Fruit fly (Drosophila melanogaster) whole organism, embryonic: ENCODE data around the gene Or74a.

Source experiments
- Ada2b ChIP-seq: fragments of 200-800 bp; sonication (Bioruptor generic); IDR thresholded peaks from 2 replicates; pipeline ENCODE4 v1.3.6; 2022; ENCODE audit warnings: missing biosample characterization, missing genetic modification characterization
- CG10565 ChIP-seq: fragments of 200-800 bp; sonication (Bioruptor generic); optimal IDR thresholded peaks from 3 replicates; lab custom pipeline; 2016; ENCODE audit warnings: missing biosample characterization, mild to moderate bottlenecking, missing genetic modification characterization
- CG10654 ChIP-seq: fragments of 200-800 bp; sonication (Bioruptor generic); optimal IDR thresholded peaks from 2 replicates; lab custom pipeline; 2016; ENCODE audit warnings: missing biosample characterization, missing genetic modification characterization
- CG14965 ChIP-seq: fragments of 200-800 bp; sonication (Bioruptor generic); optimal IDR thresholded peaks from 2 replicates; lab custom pipeline; 2016; ENCODE audit warnings: missing biosample characterization, missing genetic modification characterization, borderline replicate concordance
- CG15073 ChIP-seq: fragments of 200-800 bp; sonication (Bioruptor generic); optimal IDR thresholded peaks from 2 replicates; lab custom pipeline; 2016; ENCODE audit warnings: missing biosample characterization, missing genetic modification characterization
- CG16779 ChIP-seq: fragments of 200-800 bp; sonication (Bioruptor generic); IDR thresholded peaks from 2 replicates; pipeline ENCODE4 v1.3.6; 2022; ENCODE audit warnings: missing biosample characterization, missing genetic modification characterization
- CG17186 ChIP-seq: fragments of 200-800 bp; sonication (Bioruptor generic); optimal IDR thresholded peaks from 3 replicates; lab custom pipeline; 2017; ENCODE audit warnings: missing biosample characterization, missing genetic modification reagents, missing genetic modification characterization
- CG2202 ChIP-seq: fragments of 200-800 bp; sonication (Bioruptor generic); optimal IDR thresholded peaks from 2 replicates; lab custom pipeline; 2018; ENCODE audit warnings: missing biosample characterization, mild to moderate bottlenecking, missing genetic modification characterization
- CG31365 ChIP-seq: fragments of 200-800 bp; sonication (Bioruptor generic); optimal IDR thresholded peaks from 2 replicates; lab custom pipeline; 2018; ENCODE audit warnings: missing biosample characterization, mild to moderate bottlenecking, missing genetic modification characterization
- CG4328 ChIP-seq: fragments of 200-800 bp; sonication (Bioruptor generic); optimal IDR thresholded peaks from 3 replicates; lab custom pipeline; 2017; ENCODE audit warnings: missing biosample characterization, missing genetic modification reagents, missing genetic modification characterization
- CG6854 ChIP-seq: fragments of 200-800 bp; sonication (Bioruptor generic); optimal IDR thresholded peaks from 3 replicates; lab custom pipeline; 2017; ENCODE audit warnings: missing biosample characterization, mild to moderate bottlenecking, missing genetic modification characterization
- CG8478 ChIP-seq: fragments of >200 bp; optimal IDR thresholded peaks from 2 replicates; lab custom pipeline; 2018
- CG8765 ChIP-seq: fragments of 200-800 bp; sonication (Bioruptor generic); IDR thresholded peaks from 2 replicates; pipeline ENCODE4 v1.3.6; 2022; ENCODE audit warnings: missing biosample characterization, missing genetic modification characterization
- CG9932 ChIP-seq: fragments of 200-800 bp; sonication (Bioruptor generic); IDR thresholded peaks from 2 replicates; pipeline ENCODE4 v1.3.6; 2022; ENCODE audit warnings: missing biosample characterization, missing genetic modification characterization
- Dad ChIP-seq: fragments of 200-800 bp; sonication (Bioruptor generic); optimal IDR thresholded peaks from 3 replicates; lab custom pipeline; 2016; ENCODE audit warnings: missing biosample characterization, missing genetic modification characterization
- Deaf1 ChIP-seq: fragments of 200-800 bp; optimal IDR thresholded peaks from 3 replicates; lab custom pipeline; 2019; ENCODE audit warnings: missing biosample characterization, mild to moderate bottlenecking, missing genetic modification characterization, moderate library complexity
- Ets65A ChIP-seq: fragments of 200-800 bp; sonication (Bioruptor generic); peaks from one replicate; lab custom pipeline; 2016; ENCODE audit warnings: missing biosample characterization, missing genetic modification characterization
- GATAe ChIP-seq: fragments of 200-800 bp; sonication (Bioruptor generic); conservative IDR thresholded peaks from 2 replicates; pipeline ENCODE4 v1.3.6; 2022; ENCODE audit warnings: missing biosample characterization, missing genetic modification characterization
- MTF-1 ChIP-seq: fragments of 200-800 bp; sonication (Bioruptor generic); optimal IDR thresholded peaks from 2 replicates; lab custom pipeline; 2018; ENCODE audit warnings: missing biosample characterization, mild to moderate bottlenecking, missing genetic modification characterization, borderline replicate concordance
- Med ChIP-seq: fragments of 200-800 bp; sonication (Bioruptor generic); peaks from one replicate; lab custom pipeline; 2016; ENCODE audit warnings: missing biosample characterization, missing genetic modification characterization, mild to moderate bottlenecking, inconsistent platforms, moderate library complexity
- Mrtf ChIP-seq: fragments of 200-800 bp; sonication (Bioruptor generic); IDR thresholded peaks from 3 replicates; pipeline ENCODE4 v1.3.6; 2022; ENCODE audit warnings: missing biosample characterization, missing genetic modification characterization
- Opbp ChIP-seq: fragments of 200-800 bp; sonication (Bioruptor generic); IDR thresholded peaks from 3 replicates; pipeline ENCODE4 v1.3.6; 2022; ENCODE audit warnings: missing biosample characterization, missing genetic modification characterization; ENCODE audit not compliant: partially characterized antibody
- Side ChIP-seq: fragments of 200-800 bp; sonication (Bioruptor generic); optimal IDR thresholded peaks from 2 replicates; lab custom pipeline; 2016; ENCODE audit warnings: missing biosample characterization, missing genetic modification characterization
- Sox102F ChIP-seq: fragments of 200-800 bp; sonication (Bioruptor generic); optimal IDR thresholded peaks from 2 replicates; lab custom pipeline; 2018; ENCODE audit warnings: missing biosample characterization, mild to moderate bottlenecking, missing genetic modification characterization, moderate library complexity
- Sry-δ ChIP-seq: fragments of 200-800 bp; sonication (Bioruptor generic); optimal IDR thresholded peaks from 2 replicates; lab custom pipeline; 2016; ENCODE audit warnings: missing biosample characterization, missing genetic modification characterization
- Taf1 ChIP-seq: fragments of 200-800 bp; sonication (Bioruptor generic); IDR thresholded peaks from 2 replicates; pipeline ENCODE4 v1.3.6; 2022; ENCODE audit warnings: missing biosample characterization, missing genetic modification characterization
- Xrp1 ChIP-seq: fragments of 200-800 bp; sonication (Bioruptor generic); IDR thresholded peaks from 2 replicates; pipeline ENCODE4 v1.3.6; 2022; ENCODE audit warnings: missing biosample characterization, missing genetic modification characterization
- ab ChIP-seq: fragments of 200-800 bp; sonication (Bioruptor generic); optimal IDR thresholded peaks from 2 replicates; lab custom pipeline; 2016; ENCODE audit warnings: missing biosample characterization, missing genetic modification characterization
- ac ChIP-seq: fragments of 200-800 bp; sonication (Bioruptor generic); optimal IDR thresholded peaks from 3 replicates; lab custom pipeline; 2017; ENCODE audit warnings: missing biosample characterization, mild to moderate bottlenecking, missing genetic modification characterization
- ase ChIP-seq: fragments of 200-800 bp; sonication (Bioruptor generic); IDR thresholded peaks from 3 replicates; pipeline ENCODE4 v1.3.6; 2022; ENCODE audit warnings: missing biosample characterization, missing genetic modification characterization
- bigmax ChIP-seq: fragments of 200-800 bp; sonication (Bioruptor generic); optimal IDR thresholded peaks from 2 replicates; lab custom pipeline; 2018; ENCODE audit warnings: missing biosample characterization, mild to moderate bottlenecking, missing genetic modification characterization
- cad ChIP-seq: fragments of >200 bp; optimal IDR thresholded peaks from 2 replicates; lab custom pipeline; 2017; ENCODE audit warnings: missing biosample characterization, missing genetic modification characterization
- caup ChIP-seq: fragments of 200-800 bp; sonication (Bioruptor generic); optimal IDR thresholded peaks from 3 replicates; lab custom pipeline; 2017; ENCODE audit warnings: missing biosample characterization, mild to moderate bottlenecking, missing genetic modification characterization, moderate library complexity; ENCODE audit not compliant: severe bottlenecking
- disco-r ChIP-seq: fragments of 200-800 bp; sonication (Bioruptor generic); optimal IDR thresholded peaks from 2 replicates; lab custom pipeline; 2016; ENCODE audit warnings: missing biosample characterization, missing genetic modification characterization
- fd64A ChIP-seq: fragments of 200-800 bp; sonication (Bioruptor generic); optimal IDR thresholded peaks from 3 replicates; lab custom pipeline; 2018; ENCODE audit warnings: missing biosample characterization, mild to moderate bottlenecking, missing genetic modification characterization
- gro ChIP-seq: fragments of 200-800 bp; sonication (Bioruptor generic); optimal IDR thresholded peaks from 2 replicates; lab custom pipeline; 2016; ENCODE audit warnings: missing biosample characterization, missing genetic modification characterization
- hbn ChIP-seq: fragments of 200-800 bp; sonication (Bioruptor generic); IDR thresholded peaks from 2 replicates; pipeline ENCODE4 v1.3.6; 2022; ENCODE audit warnings: missing biosample characterization, missing genetic modification characterization; ENCODE audit not compliant: partially characterized antibody
- insv ChIP-seq, 2 experiments: fragments of 200-800 bp; sonication (Bioruptor generic); optimal IDR thresholded peaks; 3 replicates each; lab custom pipeline; 2016 to 2018; ENCODE audit warnings: missing biosample characterization in 2 of 2, missing genetic modification characterization in 2 of 2
- mam ChIP-seq: fragments of 200-800 bp; sonication (Bioruptor generic); optimal IDR thresholded peaks from 3 replicates; lab custom pipeline; 2016; ENCODE audit warnings: missing biosample characterization, missing genetic modification characterization
- nau ChIP-seq: fragments of 200-800 bp; sonication (Bioruptor generic); optimal IDR thresholded peaks from 3 replicates; lab custom pipeline; 2017; ENCODE audit warnings: missing biosample characterization, mild to moderate bottlenecking, missing genetic modification characterization, missing genetic modification reagents
- nerfin-2 ChIP-seq: fragments of 200-800 bp; sonication (Bioruptor generic); IDR thresholded peaks from 2 replicates; pipeline ENCODE4 v1.3.6; 2022; ENCODE audit warnings: missing biosample characterization, missing genetic modification characterization; ENCODE audit not compliant: partially characterized antibody
- otp ChIP-seq: fragments of 200-800 bp; sonication (Bioruptor generic); IDR thresholded peaks from 3 replicates; pipeline ENCODE4, ENCODE4 v1.3.6; 2022; ENCODE audit warnings: missing biosample characterization, missing genetic modification characterization
- pfk ChIP-seq: fragments of 200-800 bp; sonication (Bioruptor generic); optimal IDR thresholded peaks from 2 replicates; lab custom pipeline; 2018; ENCODE audit warnings: missing biosample characterization, mild to moderate bottlenecking, missing genetic modification characterization, moderate library complexity
- scrt ChIP-seq: fragments of 200-800 bp; sonication (Bioruptor generic); optimal IDR thresholded peaks from 2 replicates; lab custom pipeline; 2018; ENCODE audit warnings: missing biosample characterization, mild to moderate bottlenecking, missing genetic modification characterization, moderate library complexity
- sima ChIP-seq: fragments of 200-800 bp; sonication (Bioruptor generic); optimal IDR thresholded peaks from 2 replicates; lab custom pipeline; 2016; ENCODE audit warnings: missing biosample characterization, missing genetic modification characterization
- slou ChIP-seq: fragments of 200-800 bp; sonication (Bioruptor generic); optimal IDR thresholded peaks from 3 replicates; lab custom pipeline; 2016; ENCODE audit warnings: missing biosample characterization, missing genetic modification characterization
- sqz ChIP-seq: fragments of 200-800 bp; sonication (Bioruptor generic); optimal IDR thresholded peaks from 3 replicates; lab custom pipeline; 2018; ENCODE audit warnings: missing biosample characterization, mild to moderate bottlenecking, missing genetic modification characterization
- stwl ChIP-seq: fragments of 200-800 bp; sonication (Bioruptor generic); optimal IDR thresholded peaks from 3 replicates; lab custom pipeline; 2018; ENCODE audit warnings: missing biosample characterization, mild to moderate bottlenecking, missing genetic modification characterization, moderate library complexity
- trem ChIP-seq: fragments of 200-800 bp; optimal IDR thresholded peaks from 3 replicates; lab custom pipeline; 2019; ENCODE audit warnings: missing biosample characterization, mild to moderate bottlenecking, missing genetic modification characterization, moderate library complexity
- vfl ChIP-seq: fragments of 200-800 bp; sonication (Bioruptor generic); optimal IDR thresholded peaks from 2 replicates; lab custom pipeline; 2016; ENCODE audit warnings: missing biosample characterization, missing genetic modification characterization
- vvl ChIP-seq: fragments of 200-800 bp; sonication (Bioruptor generic); IDR thresholded peaks from 2 replicates; pipeline ENCODE4 v1.3.6; 2022; ENCODE audit warnings: missing biosample characterization, missing genetic modification characterization
- zen ChIP-seq: fragments of 200-800 bp; sonication (Bioruptor generic); optimal IDR thresholded peaks from 3 replicates; lab custom pipeline; 2018; ENCODE audit warnings: missing biosample characterization, mild to moderate bottlenecking, missing genetic modification characterization, moderate library complexity

The Or74a gene

dm6 chr3L:17351522-17351921, 22.6 kb upstream of the Or74a start, which contains the start of gene CG7692:
Gene CG7692 (plus strand): TSS chr3L:17351822.
- no peak for TF ChIP-seq nau (GFP tag; lab: Kevin White, UChicago)
- no peak for TF ChIP-seq Ets65A (GFP tag; lab: Kevin White, UChicago)
- TF ChIP-seq disco-r = no peak
- TF ChIP-seq MTF-1 (GFP tag; lab: Kevin White, UChicago) = no peak
- TF ChIP-seq stwl (tag; lab: Kevin White, UChicago) = peak; percentile 23
- no peak for TF ChIP-seq Ada2b (GFP tag; lab: Robert Waterston, UW)
- TF ChIP-seq GATAe (GFP tag; lab: Robert Waterston, UW) = no peak
- no peak for TF ChIP-seq gro (GFP tag; lab: Kevin White, UChicago)
- TF ChIP-seq CG31365 (tag; lab: Kevin White, UChicago) = no peak
- no peak for TF ChIP-seq Mrtf (GFP tag; lab: Robert Waterston, UW)
- TF ChIP-seq CG9932 (GFP tag; lab: Robert Waterston, UW) = no peak
- no peak for TF ChIP-seq Opbp (GFP tag; lab: Robert Waterston, UW)
- no peak for TF ChIP-seq Sox102F
- no peak for TF ChIP-seq CG6854 (GFP tag; lab: Kevin White, UChicago)
- TF ChIP-seq vvl (GFP tag; lab: Robert Waterston, UW) = peak; percentile 33; the same call in 1 of the 2 replicates
- TF ChIP-seq CG10565 (GFP tag; lab: Kevin White, UChicago) = no peak
- peak; percentile 16 for TF ChIP-seq Sry-δ

- TF ChIP-seq CG4328 (GFP tag; lab: Kevin White, UChicago) (no peak), zen (peak; percentile 8), pfk (GFP tag; lab: Kevin White, UChicago) (no peak), bigmax (GFP tag; lab: Kevin White, UChicago) (no peak), nerfin-2 (GFP tag; lab: Robert Waterston, UW) (no peak), CG8478 (lab: Kevin White, UChicago) (no peak), Xrp1 (GFP tag; lab: Robert Waterston, UW) (no peak), Deaf1 (tag; lab: Kevin White, UChicago) (peak; percentile 83), fd64A (GFP tag; lab: Kevin White, UChicago) (no peak), cad (GFP tag; lab: Kevin White, UChicago) (no peak), caup (GFP tag; lab: Kevin White, UChicago) (no peak), ase (GFP tag; lab: Robert Waterston, UW) (no peak), CG14965 (GFP tag; lab: Kevin White, UChicago) (no peak), CG16779 (no peak), trem (tag; lab: Kevin White, UChicago) (no peak), Med (peak; percentile 48), ab (GFP tag; lab: Kevin White, UChicago) (no peak), vfl (GFP tag; lab: Kevin White, UChicago) (no peak), insv (GFP tag; optimal IDR thresholded peaks at IDR 0.05; lab: Kevin White, UChicago) (no peak), Dad (GFP tag; lab: Kevin White, UChicago) (no peak), sqz (GFP tag; lab: Kevin White, UChicago) (no peak), hbn (no peak), sima (GFP tag; lab: Kevin White, UChicago) (no peak), otp (GFP tag; lab: Robert Waterston, UW) (no peak), CG8765 (GFP tag; lab: Robert Waterston, UW) (no peak), CG2202 (tag; lab: Kevin White, UChicago) (no peak), ac (GFP tag; lab: Kevin White, UChicago) (no peak), Side (GFP tag; lab: Kevin White, UChicago) (no peak), mam (GFP tag; lab: Kevin White, UChicago) (no peak), CG10654 (GFP tag; lab: Kevin White, UChicago) (no peak), slou (no peak), scrt (GFP tag; lab: Kevin White, UChicago) (peak; percentile 55), CG15073 (no peak), CG17186 (GFP tag; lab: Kevin White, UChicago) (no peak), Taf1 (GFP tag; lab: Robert Waterston, UW) (no peak)
Observed at dm6 chr3L:17349604-17350003, 20.6 kb upstream of the Or74a start, which contains the start of gene Mip. Gene Mip (minus strand): TSS chr3L:17349666.
